Comparison of ENCODE assay signal across 1 worm cellular context in genomic region chrV:10244018-10244720, ce11.
A peak's percentile ranks its signal among the peaks of the same experiment; 100 is the strongest.
TF ChIP-seq lines count a peak whose summit lies in the region.

No protein-coding gene starts in this region.

TF ChIP-seq in whole organism, L4 larva, 104 proteins besides CTCF, POLR2A, EP300 and RAD21 (continued from another document):
- TF ChIP-seq rbr-2 (tag; optimal IDR thresholded peaks at IDR 0.05; lab: Kevin White, UChicago) (no peak), aly-2 (tag; optimal IDR thresholded peaks at IDR 0.05; lab: Kevin White, UChicago) (no peak), mdl-1 (tag; optimal IDR thresholded peaks at IDR 0.05; lab: Kevin White, UChicago) (peak in 1 of 2 experiments; percentile 5), dmd-6 (GFP tag; IDR thresholded peaks at IDR 0.05; lab: Robert Waterston, UW) (peak; percentile 18; the same call in 1 of the 2 replicates), ceh-82 (tag; optimal IDR thresholded peaks at IDR 0.05; lab: Kevin White, UChicago) (no peak), arid-1 (GFP tag; conservative IDR thresholded peaks at IDR 0.05; lab: Robert Waterston, UW) (no peak), F44E2.7 (GFP tag; IDR thresholded peaks at IDR 0.05; lab: Robert Waterston, UW) (no peak), php-3 (GFP tag; IDR thresholded peaks at IDR 0.05; lab: Robert Waterston, UW) (peak; percentile 86), T26A8.4 (GFP tag; IDR thresholded peaks at IDR 0.05; lab: Robert Waterston, UW) (no peak), unc-130 (GFP tag; optimal IDR thresholded peaks at IDR 0.05; lab: Kevin White, UChicago) (no peak), mdt-29 (GFP tag; IDR thresholded peaks at IDR 0.05; lab: Robert Waterston, UW) (no peak), nhr-111 (GFP tag; optimal IDR thresholded peaks at IDR 0.05; lab: Kevin White, UChicago) (no peak), dmd-8 (GFP tag; IDR thresholded peaks at IDR 0.05; lab: Robert Waterston, UW) (no peak), dpl-1 (GFP tag; optimal IDR thresholded peaks at IDR 0.05; lab: Kevin White, UChicago) (no peak), nhr-102 (tag; optimal IDR thresholded peaks at IDR 0.05; lab: Kevin White, UChicago) (no peak), attf-4 (tag; optimal IDR thresholded peaks at IDR 0.05; lab: Kevin White, UChicago) (no peak), D1046.2 (GFP tag; IDR thresholded peaks at IDR 0.05; lab: Robert Waterston, UW) (no peak), mxl-2 (GFP tag; conservative IDR thresholded peaks at IDR 0.05; lab: Robert Waterston, UW) (no peak), ZK546.5 (tag; optimal IDR thresholded peaks at IDR 0.05; lab: Kevin White, UChicago) (no peak), hlh-11 (tag; optimal IDR thresholded peaks at IDR 0.05; lab: Kevin White, UChicago) (peak; percentile 34), mes-2 (tag; optimal IDR thresholded peaks at IDR 0.05; lab: Kevin White, UChicago; ENCODE audit: poor library complexity, severe bottlenecking) (no peak), cey-2 (tag; optimal IDR thresholded peaks at IDR 0.05; lab: Kevin White, UChicago; ENCODE audit: borderline replicate concordance, insufficient read depth) (no peak), unc-39 (tag; optimal IDR thresholded peaks at IDR 0.05; lab: Kevin White, UChicago) (no peak), duxl-1 (tag; optimal IDR thresholded peaks at IDR 0.05; lab: Kevin White, UChicago; ENCODE audit: poor library complexity) (no peak), lin-39 (tag; optimal IDR thresholded peaks at IDR 0.05; lab: Kevin White, UChicago) (no peak), dve-1 (tag; optimal IDR thresholded peaks at IDR 0.05; lab: Kevin White, UChicago; ENCODE audit: insufficient read depth) (peak; percentile 57), tra-1 (GFP tag; IDR thresholded peaks at IDR 0.05; lab: Robert Waterston, UW) (no peak), daf-19 (GFP tag; conservative IDR thresholded peaks at IDR 0.05; lab: Robert Waterston, UW) (no peak), daf-16 (GFP tag; optimal IDR thresholded peaks at IDR 0.05; lab: Kevin White, UChicago) (no peak), daf-16 (tag; optimal IDR thresholded peaks at IDR 0.05; lab: Kevin White, UChicago) (peak; percentile 73), ztf-7 (tag; optimal IDR thresholded peaks at IDR 0.05; lab: Kevin White, UChicago) (no peak), hlh-30 (tag; optimal IDR thresholded peaks at IDR 0.05; lab: Kevin White, UChicago; ENCODE audit: insufficient read depth) (peak; percentile 20), nhr-28 (tag; optimal IDR thresholded peaks at IDR 0.05; lab: Kevin White, UChicago) (peak; percentile 67), mxl-3 (GFP tag; optimal IDR thresholded peaks at IDR 0.05; lab: Kevin White, UChicago) (no peak), ceh-44 (GFP tag; IDR thresholded peaks at IDR 0.05; lab: Robert Waterston, UW) (no peak), lin-15B (tag; optimal IDR thresholded peaks at IDR 0.05; lab: Kevin White, UChicago) (no peak)
